Worm (Caenorhabditis elegans) whole organism, L1 larva: Measurements from ENCODE around the gene Y7A5A.24.

Experiments
- Y116A8C.19 ChIP-seq: sonication (generic microtip); optimal IDR thresholded peaks from 2 replicates; lab custom pipeline; 2016; ENCODE audit warnings: missing compliant biosample characterization, missing genetic modification characterization, borderline replicate concordance
- aha-1 ChIP-seq: fragments of 150-350 bp; optimal IDR thresholded peaks from 2 replicates; lab custom pipeline; 2014; ENCODE audit warnings: missing biosample characterization, missing genetic modification characterization
- aly-2 ChIP-seq: fragments of 150-350 bp; optimal IDR thresholded peaks from 2 replicates; lab custom pipeline; 2014; ENCODE audit warnings: missing biosample characterization, missing genetic modification characterization
- ceh-82 ChIP-seq, 3 experiments: fragments of 150-350 bp in 1 of 3; sonication (generic microtip) in 2 of 3; optimal IDR thresholded peaks; 2 replicates each; lab custom pipeline; 2014 to 2017; ENCODE audit warnings: missing biosample characterization in 3 of 3, missing genetic modification characterization in 3 of 3
- ceh-88 ChIP-seq: fragments of 200-800 bp; sonication (Bioruptor generic); IDR thresholded peaks from 2 replicates; pipeline ENCODE4 v1.3.6; 2022; ENCODE audit warnings: missing genetic modification characterization, missing compliant biosample characterization
- efl-3 ChIP-seq: fragments of 200-800 bp; sonication (Bioruptor generic); optimal IDR thresholded peaks from 2 replicates; lab custom pipeline; 2018; ENCODE audit warnings: mild to moderate bottlenecking, missing genetic modification characterization, missing compliant biosample characterization
- egl-13 ChIP-seq: sonication (generic microtip); optimal IDR thresholded peaks from 2 replicates; lab custom pipeline; 2016; ENCODE audit warnings: missing genotype, missing genetic modification reagents, missing genetic modification characterization, missing compliant biosample characterization
- elt-2 ChIP-seq: sonication (generic microtip); optimal IDR thresholded peaks from 2 replicates; lab custom pipeline; 2016; ENCODE audit warnings: missing genetic modification characterization, mild to moderate bottlenecking, inconsistent platforms, missing compliant biosample characterization, missing genetic modification reagents
- ets-5 ChIP-seq: fragments of 200-800 bp; sonication (Bioruptor generic); IDR thresholded peaks from 2 replicates; pipeline ENCODE4 v1.3.6; 2022; ENCODE audit warnings: missing genetic modification characterization, missing compliant biosample characterization
- fkh-8 ChIP-seq: sonication (generic microtip); optimal IDR thresholded peaks from 2 replicates; lab custom pipeline; 2016; ENCODE audit warnings: mild to moderate bottlenecking, missing genetic modification characterization, missing compliant biosample characterization
- fos-1 ChIP-seq: fragments of 150-350 bp; optimal IDR thresholded peaks from 2 replicates; lab custom pipeline; 2014; ENCODE audit warnings: missing biosample characterization, missing genetic modification characterization
- grh-1 ChIP-seq: fragments of 200-800 bp; sonication (Bioruptor generic); IDR thresholded peaks from 2 replicates; pipeline ENCODE4 v1.3.6; 2022; ENCODE audit warnings: missing genetic modification reagents, missing genetic modification characterization, missing compliant biosample characterization
- hlh-17 ChIP-seq: fragments of 200-800 bp; sonication (Bioruptor generic); optimal IDR thresholded peaks from 2 replicates; lab custom pipeline; 2018; ENCODE audit warnings: missing genetic modification characterization, mild to moderate bottlenecking, missing compliant biosample characterization, moderate library complexity, borderline replicate concordance
- hlh-4 ChIP-seq: sonication (generic microtip); optimal IDR thresholded peaks from 2 replicates; lab custom pipeline; 2016; ENCODE audit warnings: mild to moderate bottlenecking, missing genetic modification characterization, missing compliant biosample characterization
- hpl-2 ChIP-seq: fragments of 150-350 bp; optimal IDR thresholded peaks from 2 replicates; lab custom pipeline; 2014; ENCODE audit warnings: missing biosample characterization, missing genetic modification reagents, missing genetic modification characterization
- isw-1 ChIP-seq: fragments of 200-800 bp; sonication (Bioruptor generic); IDR thresholded peaks from 2 replicates; pipeline ENCODE4 v1.3.6; 2022; ENCODE audit warnings: missing genetic modification characterization, missing compliant biosample characterization
- mdl-1 ChIP-seq, 2 experiments: fragments of 150-350 bp; optimal IDR thresholded peaks; 2 replicates each; lab custom pipeline; 2014 to 2017; ENCODE audit warnings: missing biosample characterization in 2 of 2, missing genetic modification characterization in 2 of 2, inconsistent platforms in 1 of 2
- nhr-12 ChIP-seq: sonication (generic microtip); optimal IDR thresholded peaks from 2 replicates; lab custom pipeline; 2017; ENCODE audit warnings: missing biosample characterization, missing genetic modification characterization
- nhr-19 ChIP-seq: fragments of 200-800 bp; sonication (Bioruptor generic); conservative IDR thresholded peaks from 2 replicates; pipeline ENCODE4 v1.3.6; 2022; ENCODE audit warnings: missing genetic modification characterization, missing compliant biosample characterization
- nhr-47 ChIP-seq: sonication (generic microtip); optimal IDR thresholded peaks from 2 replicates; lab custom pipeline; 2016; ENCODE audit warnings: mild to moderate bottlenecking, missing genetic modification characterization, moderate library complexity, missing compliant biosample characterization
- nhr-71 ChIP-seq: sonication (generic microtip); optimal IDR thresholded peaks from 2 replicates; lab custom pipeline; 2016; ENCODE audit warnings: mild to moderate bottlenecking, missing genetic modification characterization, moderate library complexity, missing compliant biosample characterization
- pag-3 ChIP-seq: sonication (generic microtip); optimal IDR thresholded peaks from 2 replicates; lab custom pipeline; 2017; ENCODE audit warnings: missing genetic modification characterization, mild to moderate bottlenecking, missing compliant biosample characterization, antibody characterized with exemption, borderline replicate concordance; ENCODE audit not compliant: insufficient read depth
- rnt-1 ChIP-seq: sonication (generic microtip); optimal IDR thresholded peaks from 2 replicates; lab custom pipeline; 2016; ENCODE audit warnings: mild to moderate bottlenecking, missing genetic modification characterization, moderate library complexity, missing compliant biosample characterization
- skn-1 ChIP-seq: fragments of 150-350 bp; optimal IDR thresholded peaks from 2 replicates; lab custom pipeline; 2014; ENCODE audit warnings: missing biosample characterization, missing genetic modification characterization
- snu-23 ChIP-seq: sonication (generic microtip); optimal IDR thresholded peaks from 2 replicates; lab custom pipeline; 2016; ENCODE audit warnings: missing genetic modification characterization, missing compliant biosample characterization
- tbx-2 ChIP-seq: sonication (generic microtip); optimal IDR thresholded peaks from 2 replicates; lab custom pipeline; 2016; ENCODE audit warnings: missing genetic modification characterization, missing compliant biosample characterization
- tlp-1 ChIP-seq: fragments of 150-350 bp; optimal IDR thresholded peaks from 2 replicates; lab custom pipeline; 2014; ENCODE audit warnings: missing biosample characterization, missing genetic modification characterization
- unc-98 ChIP-seq: fragments of 200-800 bp; sonication (Bioruptor generic); IDR thresholded peaks from 2 replicates; pipeline ENCODE4 v1.3.6; 2022; ENCODE audit warnings: missing genetic modification characterization, missing compliant biosample characterization
- vab-15 ChIP-seq: sonication (generic microtip); optimal IDR thresholded peaks from 2 replicates; lab custom pipeline; 2017; ENCODE audit warnings: missing genotype, mild to moderate bottlenecking, missing genetic modification characterization, missing compliant biosample characterization
- xbp-1 ChIP-seq: sonication (generic microtip); optimal IDR thresholded peaks from 2 replicates; lab custom pipeline; 2016; ENCODE audit warnings: missing genetic modification characterization, missing compliant biosample characterization
- ztf-4 ChIP-seq: fragments of 150-350 bp; optimal IDR thresholded peaks from 2 replicates; lab custom pipeline; 2014; ENCODE audit warnings: missing biosample characterization, missing genetic modification characterization

Gene Y7A5A.24

DNA sequence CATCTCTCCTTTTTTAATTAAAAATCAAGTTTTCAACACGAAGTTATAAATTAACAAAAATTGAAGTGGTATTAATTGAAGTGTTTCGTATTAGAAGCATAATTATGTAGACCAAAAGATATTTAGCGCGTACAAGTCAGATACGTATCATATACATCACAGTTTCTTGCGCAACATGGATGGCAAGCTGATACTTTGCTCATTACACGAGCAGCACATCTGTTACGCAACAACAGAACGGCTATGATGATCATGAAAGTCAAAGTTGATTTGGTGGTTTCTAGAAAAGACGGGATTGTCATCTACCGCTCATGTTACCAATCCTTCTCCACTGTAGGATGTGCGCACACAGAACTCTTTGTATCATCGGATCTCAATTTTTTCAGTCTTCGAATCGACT lies 32.6 kb upstream of the Y7A5A.24 start:
- no peak for TF ChIP-seq egl-13 (tag; lab: Kevin White, UChicago)
- no peak for TF ChIP-seq Y116A8C.19 (tag; lab: Kevin White, UChicago)
- no peak for TF ChIP-seq pag-3 (tag; lab: Kevin White, UChicago)
- no peak for TF ChIP-seq nhr-19 (GFP tag; lab: Robert Waterston, UW)

DNA sequence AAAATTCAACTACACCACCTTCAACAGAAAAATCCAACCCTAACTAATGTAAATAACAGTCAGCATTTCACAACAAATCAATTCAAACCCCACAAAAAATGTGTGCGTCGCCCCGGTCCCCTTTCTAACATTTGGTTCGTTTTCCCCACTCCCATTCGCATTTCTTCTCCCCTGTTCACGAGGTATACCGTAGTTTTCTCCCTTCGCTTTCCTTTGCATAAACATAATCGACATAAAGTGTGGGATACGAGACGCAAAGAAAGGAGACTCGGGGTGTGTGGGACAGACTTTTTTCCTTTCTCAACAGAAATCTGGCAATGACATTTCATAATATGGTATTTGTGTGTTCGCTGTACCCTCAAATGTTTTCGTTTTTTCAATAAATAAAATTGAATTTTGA lies 29.4 kb upstream of the Y7A5A.24 start:
- TF ChIP-seq nhr-71 (tag; lab: Kevin White, UChicago) (no peak), xbp-1 (tag; lab: Kevin White, UChicago) (no peak), aly-2 (no peak), egl-13 (tag; lab: Kevin White, UChicago) (no peak), isw-1 (GFP tag; lab: Robert Waterston, UW) (no peak), hlh-17 (GFP tag; lab: Kevin White, UChicago) (no peak), nhr-47 (tag; lab: Kevin White, UChicago) (no peak), fos-1 (tag; lab: Kevin White, UChicago) (no peak), skn-1 (tag; lab: Kevin White, UChicago) (no peak), snu-23 (GFP tag; lab: Kevin White, UChicago) (no peak), aha-1 (tag; lab: Kevin White, UChicago) (no peak), hlh-4 (tag; lab: Kevin White, UChicago) (no peak), tlp-1 (tag; lab: Kevin White, UChicago) (no peak), hpl-2 (GFP tag; lab: Kevin White, UChicago) (no peak), unc-98 (GFP tag; lab: Robert Waterston, UW) (no peak), elt-2 (tag; lab: Kevin White, UChicago) (no peak), grh-1 (GFP tag; lab: Robert Waterston, UW) (no peak), mdl-1 (tag; optimal IDR thresholded peaks at IDR 0.05; lab: Kevin White, UChicago) (no peak)
- TF ChIP-seq, all 84 proteins: peak for 0

ce11 chrX:15804072-15804471 lies 22.1 kb upstream of the Y7A5A.24 start, which contains the start of gene Y7A5A.7:
Y7A5A.7 (minus strand) TSS chrX:15804172.
- TF ChIP-seq fkh-8 (tag; lab: Kevin White, UChicago) (peak; percentile 52), fos-1 (tag; lab: Kevin White, UChicago) (no peak), snu-23 (GFP tag; lab: Kevin White, UChicago) (no peak)

DNA sequence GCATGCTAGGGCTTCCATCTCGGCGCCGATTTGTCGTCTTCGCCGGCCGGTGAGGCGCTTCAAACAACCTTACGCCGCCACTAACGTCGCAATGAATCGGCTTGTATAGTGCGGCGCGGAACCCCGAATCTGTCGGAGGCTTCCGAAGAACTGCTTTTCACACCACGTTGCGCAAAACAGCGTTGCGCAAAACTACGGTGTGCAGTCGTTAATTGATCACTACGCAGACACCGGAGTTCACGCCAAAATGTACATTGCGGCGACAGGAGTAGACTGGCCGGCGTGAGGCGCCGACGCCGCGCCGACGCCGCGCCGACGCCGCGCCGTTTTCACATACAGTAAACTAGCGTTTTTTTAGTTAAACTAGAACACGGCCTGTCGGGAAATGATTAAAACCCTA lies 19.9 kb upstream of the Y7A5A.24 start:
- TF ChIP-seq tbx-2 (tag; lab: Kevin White, UChicago), result no peak
- no peak for TF ChIP-seq nhr-12 (tag; lab: Kevin White, UChicago)
- no peak for TF ChIP-seq fkh-8 (tag; lab: Kevin White, UChicago)
- no peak for TF ChIP-seq vab-15 (tag; lab: Kevin White, UChicago)
- no peak for TF ChIP-seq pag-3 (tag; lab: Kevin White, UChicago)
- no peak for TF ChIP-seq efl-3 (GFP tag; lab: Kevin White, UChicago)
- TF ChIP-seq ets-5 (GFP tag; lab: Robert Waterston, UW), result no peak
- TF ChIP-seq skn-1 (tag; lab: Kevin White, UChicago), result no peak
- no peak for TF ChIP-seq ceh-88
- TF ChIP-seq hlh-4 (tag; lab: Kevin White, UChicago), result no peak
- TF ChIP-seq nhr-19 (GFP tag; lab: Robert Waterston, UW), result no peak
- no peak for TF ChIP-seq ztf-4 (tag; lab: Kevin White, UChicago)
- no peak for TF ChIP-seq ceh-82 (tag; optimal IDR thresholded peaks at IDR 0.05; lab: Kevin White, UChicago)
- TF ChIP-seq snu-23 (GFP tag; lab: Kevin White, UChicago), result no peak

DNA sequence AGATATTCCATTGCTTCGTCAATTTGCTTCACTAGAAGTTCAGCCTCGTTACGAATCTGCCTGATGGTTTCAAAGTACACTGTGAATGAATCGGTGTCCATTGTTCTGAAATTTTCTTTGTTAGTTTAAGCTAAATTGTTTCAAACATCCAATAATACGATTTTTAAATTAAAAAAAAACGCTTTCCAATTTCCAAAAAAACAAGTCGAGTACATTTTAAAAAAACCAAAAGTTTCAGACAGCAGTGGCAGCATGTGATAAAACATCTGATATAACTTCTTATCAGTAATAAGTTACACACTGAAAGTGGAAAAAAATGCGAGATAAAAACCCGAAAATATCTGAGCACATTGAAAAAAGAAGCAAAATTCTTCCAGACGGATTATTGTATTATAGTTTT lies 17.7 kb upstream of the Y7A5A.24 start, which contains the start of gene Y7A5A.6:
Y7A5A.6 (minus strand) TSS at position 101 of the 400 bp plus-strand sequence.
- TF ChIP-seq rnt-1 (no peak), elt-2 (tag; lab: Kevin White, UChicago) (peak; percentile 35)
